Worm (Caenorhabditis elegans): ENCODE measurements around the gene eri-1.

Gene eri-1

DNA sequence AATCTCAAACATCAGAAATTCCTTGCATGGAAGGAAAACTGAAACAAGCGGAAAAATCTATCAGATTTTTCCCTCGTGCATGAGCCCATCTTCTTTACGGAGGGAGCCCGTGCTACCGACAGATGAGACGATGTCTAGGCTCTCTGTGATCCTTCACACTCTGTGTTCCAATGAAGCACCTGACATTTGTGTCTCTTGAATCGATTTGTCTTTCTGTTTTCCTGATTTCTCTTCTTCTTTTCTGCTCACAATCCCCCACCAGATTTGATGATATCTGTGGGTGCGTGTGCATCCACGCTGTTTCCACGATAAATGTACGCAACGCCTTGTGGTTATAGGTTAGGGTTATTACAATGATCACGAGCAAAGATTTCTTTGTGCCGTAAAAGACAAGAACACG, 40.9 kb downstream of the eri-1 start:
- TF ChIP-seq ces-1 (GFP tag; optimal IDR thresholded peaks at IDR 0.05) = no peak
- no peak for TF ChIP-seq ztf-11 (tag; optimal IDR thresholded peaks at IDR 0.05)
- no peak for TF ChIP-seq nhr-41 (GFP tag; IDR thresholded peaks at IDR 0.05)
- no peak for TF ChIP-seq ZK337.2 (GFP tag; IDR thresholded peaks at IDR 0.05)
- no peak for TF ChIP-seq hif-1 (tag; optimal IDR thresholded peaks at IDR 0.05)
- no peak for TF ChIP-seq hlh-30 (tag; optimal IDR thresholded peaks at IDR 0.05; ENCODE audit: insufficient read depth)
- TF ChIP-seq nhr-11 (tag; optimal IDR thresholded peaks at IDR 0.05) = peak; percentile 38
- no peak for TF ChIP-seq lin-15B (tag; optimal IDR thresholded peaks at IDR 0.05)
- TF ChIP-seq fos-1 (tag; optimal IDR thresholded peaks at IDR 0.05) = no peak
- no peak for TF ChIP-seq madf-9 (GFP tag; conservative IDR thresholded peaks at IDR 0.05)
- TF ChIP-seq dmd-8 (GFP tag; IDR thresholded peaks at IDR 0.05) = no peak
- TF ChIP-seq rbr-2 (tag; optimal IDR thresholded peaks at IDR 0.05) = no peak
- no peak for TF ChIP-seq set-16 (GFP tag; IDR thresholded peaks at IDR 0.05)
- no peak for TF ChIP-seq ceh-20 (GFP tag; IDR thresholded peaks at IDR 0.05)
- TF ChIP-seq unc-130 (GFP tag; optimal IDR thresholded peaks at IDR 0.05) = no peak
- TF ChIP-seq hlh-11 (tag; optimal IDR thresholded peaks at IDR 0.05) = no peak
- peak; percentile 36 for TF ChIP-seq mxl-3 (GFP tag; optimal IDR thresholded peaks at IDR 0.05)
- TF ChIP-seq zfp-2 (tag; optimal IDR thresholded peaks at IDR 0.05) = no peak

DNA sequence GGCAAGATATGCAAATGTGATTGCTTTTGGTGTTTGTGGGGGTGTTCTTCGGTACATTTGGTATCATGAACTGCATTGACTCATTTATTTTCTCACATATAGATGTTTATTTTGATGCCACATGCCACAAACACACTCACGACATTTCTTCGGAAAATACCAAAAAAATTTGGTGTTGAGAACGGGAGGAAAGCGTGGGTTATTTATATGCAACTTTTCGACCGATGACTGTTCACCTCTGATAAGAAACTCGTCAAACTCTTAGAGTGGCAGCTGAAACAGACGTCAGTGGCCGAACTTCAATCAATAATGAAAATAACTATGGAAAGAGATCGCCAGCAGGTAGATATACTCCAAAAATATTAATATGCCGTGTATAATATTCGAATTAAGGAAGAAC, 41.4 kb downstream of the eri-1 start:
- TF ChIP-seq zip-11 (GFP tag; IDR thresholded peaks at IDR 0.05) = no peak
- TF ChIP-seq php-3 (GFP tag; IDR thresholded peaks at IDR 0.05) = no peak
- TF ChIP-seq nhr-41 (GFP tag; IDR thresholded peaks at IDR 0.05) = no peak
- no peak for TF ChIP-seq daf-16 (GFP tag; optimal IDR thresholded peaks at IDR 0.05)
- peak; percentile 81 for TF ChIP-seq daf-16 (tag; optimal IDR thresholded peaks at IDR 0.05)
- no peak for TF ChIP-seq Y48G9A.11 (GFP tag; IDR thresholded peaks at IDR 0.05)
- no peak for TF ChIP-seq mes-2 (tag; optimal IDR thresholded peaks at IDR 0.05; ENCODE audit: poor library complexity, severe bottlenecking)
- TF ChIP-seq zip-2 (tag; optimal IDR thresholded peaks at IDR 0.05) = no peak
- no peak for TF ChIP-seq nhr-10 (tag; optimal IDR thresholded peaks at IDR 0.05)
- no peak for TF ChIP-seq snpc-4 (tag; optimal IDR thresholded peaks at IDR 0.05)
- no peak for TF ChIP-seq egl-27 (tag; optimal IDR thresholded peaks at IDR 0.05)
- TF ChIP-seq spr-3 (GFP tag; optimal IDR thresholded peaks at IDR 0.05) = no peak
- no peak for TF ChIP-seq T26A8.4 (GFP tag; IDR thresholded peaks at IDR 0.05)
- TF ChIP-seq lim-7 (GFP tag; IDR thresholded peaks at IDR 0.05) = no peak
- TF ChIP-seq ZK546.5 (tag; optimal IDR thresholded peaks at IDR 0.05) = no peak
- TF ChIP-seq mxl-2 (GFP tag; conservative IDR thresholded peaks at IDR 0.05) = no peak
- TF ChIP-seq egl-43 (GFP tag; IDR thresholded peaks at IDR 0.05) = no peak
- TF ChIP-seq hmg-1.1 (GFP tag; IDR thresholded peaks at IDR 0.05) = no peak
- TF ChIP-seq zfp-2 (tag; optimal IDR thresholded peaks at IDR 0.05) = no peak
- no peak for TF ChIP-seq set-16 (GFP tag; IDR thresholded peaks at IDR 0.05)
- peak; percentile 32; the same call in 1 of the 2 replicates for TF ChIP-seq lin-38 (GFP tag; IDR thresholded peaks at IDR 0.05)
- no peak for TF ChIP-seq unc-62 (GFP tag; optimal IDR thresholded peaks at IDR 0.05 in 1 of 2)
- no peak for TF ChIP-seq unc-62 (tag; optimal IDR thresholded peaks at IDR 0.05)
- no peak for TF ChIP-seq dmd-8 (GFP tag; IDR thresholded peaks at IDR 0.05)
- no peak for TF ChIP-seq ceh-62 (tag; optimal IDR thresholded peaks at IDR 0.05)
- TF ChIP-seq F10B5.3 (tag; optimal IDR thresholded peaks at IDR 0.05) = no peak
- no peak for TF ChIP-seq cey-2 (tag; optimal IDR thresholded peaks at IDR 0.05; ENCODE audit: borderline replicate concordance, insufficient read depth)
- peak; percentile 69 for TF ChIP-seq pqm-1 (tag; optimal IDR thresholded peaks at IDR 0.05)
- no peak for TF ChIP-seq dpl-1 (GFP tag; optimal IDR thresholded peaks at IDR 0.05)
- TF ChIP-seq madf-5 (GFP tag; IDR thresholded peaks at IDR 0.05) = no peak
- no peak for TF ChIP-seq saeg-2 (GFP tag; IDR thresholded peaks at IDR 0.05)
- peak; percentile 32 for TF ChIP-seq hlh-11 (tag; optimal IDR thresholded peaks at IDR 0.05)
- TF ChIP-seq arid-1 (GFP tag; conservative IDR thresholded peaks at IDR 0.05) = no peak
- TF ChIP-seq ctbp-1 (GFP tag; IDR thresholded peaks at IDR 0.05) = no peak
- no peak for TF ChIP-seq tag-97 (GFP tag; IDR thresholded peaks at IDR 0.05)
- TF ChIP-seq nhr-11 (tag; optimal IDR thresholded peaks at IDR 0.05) = no peak
- no peak for TF ChIP-seq aha-1 (tag)
- TF ChIP-seq nhr-28 (tag; optimal IDR thresholded peaks at IDR 0.05) = no peak
- no peak for TF ChIP-seq lsy-2 (tag; optimal IDR thresholded peaks at IDR 0.05)

All from whole organism, L4 larva.